Worm (Caenorhabditis elegans) whole organism, young adult: ENCODE results near the gene gem-4.

Experiments used
- F55B11.4 ChIP-seq: sonication (generic microtip); optimal IDR thresholded peaks from 2 replicates; lab custom pipeline; 2016; ENCODE audit warnings: missing compliant biosample characterization, missing genetic modification characterization, borderline replicate concordance; ENCODE audit not compliant: insufficient read depth
- Y79H2A.3 ChIP-seq: fragments of 200-800 bp; sonication (Bioruptor generic); conservative IDR thresholded peaks from 2 replicates; pipeline ENCODE4 v1.3.6; 2022; ENCODE audit warnings: missing genetic modification reagents, missing genetic modification characterization, missing compliant biosample characterization
- aptf-3 ChIP-seq: fragments of 200-800 bp; sonication (Bioruptor generic); IDR thresholded peaks from 2 replicates; pipeline ENCODE4 v1.3.6; 2022; ENCODE audit warnings: missing genetic modification characterization, missing compliant biosample characterization
- ccch-3 ChIP-seq: fragments of 200-800 bp; sonication (Bioruptor generic); optimal IDR thresholded peaks from 2 replicates; lab custom pipeline; 2018; ENCODE audit warnings: mild to moderate bottlenecking, missing genetic modification characterization, missing compliant biosample characterization
- ceh-27 ChIP-seq: fragments of 200-800 bp; sonication (Bioruptor generic); optimal IDR thresholded peaks from 2 replicates; lab custom pipeline; 2018; ENCODE audit warnings: mild to moderate bottlenecking, missing genetic modification characterization, moderate library complexity, missing compliant biosample characterization
- let-526 ChIP-seq: fragments of 200-800 bp; sonication (Bioruptor generic); IDR thresholded peaks from 2 replicates; pipeline ENCODE4 v1.3.6; 2022; ENCODE audit warnings: missing genetic modification reagents, missing genetic modification characterization, missing compliant biosample characterization
- lin-40 ChIP-seq: sonication (generic microtip); optimal IDR thresholded peaks from 2 replicates; lab custom pipeline; 2016; ENCODE audit warnings: missing genetic modification characterization, mild to moderate bottlenecking, missing compliant biosample characterization, missing genotype, missing genetic modification reagents
- madf-8 ChIP-seq: fragments of 200-800 bp; sonication (Bioruptor generic); conservative IDR thresholded peaks from 2 replicates; pipeline ENCODE4 v1.3.6; 2022; ENCODE audit warnings: missing genetic modification reagents, missing genetic modification characterization, missing compliant biosample characterization
- nfya-1 ChIP-seq: sonication (generic microtip); optimal IDR thresholded peaks from 2 replicates; lab custom pipeline; 2017; ENCODE audit warnings: antibody characterized with exemption, missing compliant biosample characterization, missing genetic modification characterization, borderline replicate concordance; ENCODE audit not compliant: insufficient read depth

DNA sequence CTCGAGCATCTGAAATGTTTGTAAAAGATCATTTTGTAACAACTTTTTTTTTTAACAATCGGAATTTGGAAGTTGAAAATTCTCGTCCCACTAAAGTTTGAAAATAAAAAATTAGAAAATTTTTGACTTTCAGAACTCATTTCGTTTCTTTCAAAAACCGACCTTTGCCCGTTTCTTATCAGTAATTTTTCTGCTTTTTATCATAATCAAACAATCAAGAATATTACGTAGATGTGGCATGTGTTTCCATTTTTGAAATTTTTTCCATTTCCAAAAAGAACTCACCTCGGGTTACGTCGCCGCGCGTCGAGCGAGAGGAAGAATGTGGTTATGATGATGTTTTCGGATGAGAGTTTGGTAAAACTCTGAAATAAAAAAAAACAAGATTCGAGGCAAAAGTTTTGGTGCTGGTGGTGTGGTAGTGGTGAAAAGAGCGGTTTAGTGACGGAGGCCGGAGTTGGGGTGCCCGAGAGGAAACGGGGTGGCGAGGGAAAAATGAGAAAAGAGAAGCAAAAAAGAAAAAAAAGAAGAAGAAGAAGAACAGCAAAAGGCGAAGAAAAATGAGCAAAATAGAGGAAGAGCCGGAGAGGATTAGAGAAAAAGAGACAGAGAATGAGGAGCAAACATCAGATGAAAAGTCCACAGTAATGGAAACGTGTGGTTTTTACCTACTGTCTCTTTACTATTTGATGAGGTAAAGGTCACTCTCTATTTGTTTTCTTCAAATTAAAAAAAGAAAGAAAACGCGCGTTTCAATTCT, 15.4 kb downstream of the gem-4 start, which contains the start of gene T12A7.2:
- TF ChIP-seq madf-8 (GFP tag; lab: Robert Waterston, UW), result no peak
- no peak for TF ChIP-seq Y79H2A.3
- no peak for TF ChIP-seq let-526 (GFP tag; lab: Robert Waterston, UW)
- TF ChIP-seq aptf-3, result no peak
- no peak for TF ChIP-seq ccch-3 (GFP tag; lab: Kevin White, UChicago)
- TF ChIP-seq F55B11.4, result no peak
- TF ChIP-seq lin-40 (tag; lab: Kevin White, UChicago), result no peak
- TF ChIP-seq ceh-27, result no peak
- no peak for TF ChIP-seq nfya-1 (tag; lab: Kevin White, UChicago)
